Worm (Caenorhabditis elegans) whole organism, early embryonic: ENCODE measurements around the gene Y50E8A.12.

Source experiments
- B0310.2 ChIP-seq: sonication (generic microtip); optimal IDR thresholded peaks from 2 replicates; lab custom pipeline; 2016; ENCODE audit warnings: mild to moderate bottlenecking, missing genetic modification characterization, missing compliant biosample characterization
- F13C5.2 ChIP-seq: sonication (generic microtip); optimal IDR thresholded peaks from 2 replicates; lab custom pipeline; 2017; ENCODE audit warnings: mild to moderate bottlenecking, missing genetic modification characterization, inconsistent platforms, missing compliant biosample characterization
- aly-1 ChIP-seq: sonication (generic microtip); optimal IDR thresholded peaks from 2 replicates; lab custom pipeline; 2016; ENCODE audit warnings: missing genetic modification characterization, missing compliant biosample characterization
- ama-1 ChIP-seq: fragments of 150-350 bp; optimal IDR thresholded peaks from 2 replicates; lab custom pipeline; 2014
- ets-7 ChIP-seq: sonication (generic microtip); optimal IDR thresholded peaks from 2 replicates; lab custom pipeline; 2016; ENCODE audit warnings: missing genotype, missing genetic modification characterization, missing compliant biosample characterization
- tbx-11 ChIP-seq: fragments of 200-800 bp; sonication (Bioruptor generic); IDR thresholded peaks from 2 replicates; pipeline ENCODE4 v1.3.6; 2022; ENCODE audit warnings: missing genetic modification characterization, missing compliant biosample characterization
- tbx-37 ChIP-seq: fragments of 200-800 bp; sonication (Bioruptor generic); conservative IDR thresholded peaks from 2 replicates; pipeline ENCODE4 v1.3.6; 2022; ENCODE audit warnings: missing genetic modification reagents, missing genetic modification characterization, missing compliant biosample characterization
- tra-4 ChIP-seq: sonication (generic microtip); optimal IDR thresholded peaks from 2 replicates; lab custom pipeline; 2017; ENCODE audit warnings: missing genetic modification characterization, missing compliant biosample characterization

DNA sequence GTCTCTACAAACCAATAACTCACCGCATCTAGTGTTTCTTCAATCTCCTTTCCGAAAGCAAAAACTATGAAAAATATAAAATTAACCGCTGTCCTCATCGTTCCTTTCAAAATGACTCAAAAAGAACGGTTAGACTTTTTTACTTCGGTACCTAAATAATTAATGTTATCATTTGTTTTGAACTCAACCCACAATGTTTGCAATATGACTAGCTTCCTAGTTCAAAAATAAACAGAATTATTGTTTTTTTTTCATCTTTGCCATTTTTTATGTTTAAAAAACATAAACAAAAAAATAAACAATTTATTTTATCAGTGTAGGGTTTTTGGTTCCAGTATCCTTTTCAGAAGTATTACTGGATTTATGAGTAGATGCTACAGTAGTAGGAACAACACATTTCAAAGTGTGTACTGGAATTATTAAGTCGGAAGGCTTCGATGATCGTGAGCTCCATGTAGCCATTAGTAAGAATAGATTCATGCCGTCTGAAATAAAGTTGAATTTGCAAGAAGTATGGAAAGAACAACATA, 35.3 kb downstream of the Y50E8A.12 start, which contains the start of the genes lipl-8 and Y50E8A.22:
- TF ChIP-seq B0310.2 (tag; lab: Kevin White, UChicago): no peak
- no peak for TF ChIP-seq ets-7 (tag; lab: Kevin White, UChicago)
- no peak for TF ChIP-seq ama-1 (lab: Kevin White, UChicago)
- TF ChIP-seq F13C5.2 (tag; lab: Kevin White, UChicago): no peak
- no peak for TF ChIP-seq tbx-37 (GFP tag; lab: Robert Waterston, UW)
- TF ChIP-seq tra-4 (tag; lab: Kevin White, UChicago): no peak
- TF ChIP-seq aly-1 (tag; lab: Kevin White, UChicago): no peak
- TF ChIP-seq tbx-11 (GFP tag; lab: Robert Waterston, UW): no peak
